Worm (Caenorhabditis elegans) whole organism, L1 larva: ENCODE results near the gene srh-135.

Experiments
- F16B12.6 ChIP-seq: fragments of 150-350 bp; optimal IDR thresholded peaks from 2 replicates; lab custom pipeline; 2014; ENCODE audit warnings: missing biosample characterization, missing genetic modification characterization
- Y116A8C.19 ChIP-seq: sonication (generic microtip); optimal IDR thresholded peaks from 2 replicates; lab custom pipeline; 2016; ENCODE audit warnings: missing compliant biosample characterization, missing genetic modification characterization, borderline replicate concordance
- aha-1 ChIP-seq: fragments of 150-350 bp; optimal IDR thresholded peaks from 2 replicates; lab custom pipeline; 2014; ENCODE audit warnings: missing biosample characterization, missing genetic modification characterization
- aly-2 ChIP-seq: fragments of 150-350 bp; optimal IDR thresholded peaks from 2 replicates; lab custom pipeline; 2014; ENCODE audit warnings: missing biosample characterization, missing genetic modification characterization
- blmp-1 ChIP-seq: fragments of 150-350 bp; optimal IDR thresholded peaks from 2 replicates; lab custom pipeline; 2014; ENCODE audit warnings: missing biosample characterization, missing genetic modification characterization
- ceh-82 ChIP-seq, 3 experiments: fragments of 150-350 bp in 1 of 3; sonication (generic microtip) in 2 of 3; optimal IDR thresholded peaks; 2 replicates each; lab custom pipeline; 2014 to 2017; ENCODE audit warnings: missing biosample characterization in 3 of 3, missing genetic modification characterization in 3 of 3
- ceh-90 ChIP-seq: sonication (generic microtip); optimal IDR thresholded peaks from 2 replicates; lab custom pipeline; 2016; ENCODE audit warnings: missing genetic modification characterization, missing compliant biosample characterization
- dsc-1 ChIP-seq: sonication (generic microtip); optimal IDR thresholded peaks from 2 replicates; lab custom pipeline; 2016; ENCODE audit warnings: mild to moderate bottlenecking, missing genetic modification characterization, missing compliant biosample characterization
- egl-13 ChIP-seq: sonication (generic microtip); optimal IDR thresholded peaks from 2 replicates; lab custom pipeline; 2016; ENCODE audit warnings: missing genotype, missing genetic modification reagents, missing genetic modification characterization, missing compliant biosample characterization
- egl-27 ChIP-seq, 2 experiments: fragments of 150-350 bp in 1 of 2; sonication (generic microtip); optimal IDR thresholded peaks; 3 replicates each; lab custom pipeline; 2017 to 2018; ENCODE audit warnings: missing biosample characterization in 2 of 2, missing genetic modification characterization in 2 of 2, missing genetic modification reagents in 2 of 2
- elt-2 ChIP-seq: sonication (generic microtip); optimal IDR thresholded peaks from 2 replicates; lab custom pipeline; 2016; ENCODE audit warnings: missing genetic modification characterization, mild to moderate bottlenecking, inconsistent platforms, missing compliant biosample characterization, missing genetic modification reagents
- ets-5 ChIP-seq: fragments of 200-800 bp; sonication (Bioruptor generic); IDR thresholded peaks from 2 replicates; pipeline ENCODE4 v1.3.6; 2022; ENCODE audit warnings: missing genetic modification characterization, missing compliant biosample characterization
- fkh-4 ChIP-seq: sonication (generic microtip); optimal IDR thresholded peaks from 2 replicates; lab custom pipeline; 2016; ENCODE audit warnings: missing compliant biosample characterization, missing genetic modification characterization, borderline replicate concordance
- fkh-8 ChIP-seq: sonication (generic microtip); optimal IDR thresholded peaks from 2 replicates; lab custom pipeline; 2016; ENCODE audit warnings: mild to moderate bottlenecking, missing genetic modification characterization, missing compliant biosample characterization
- fos-1 ChIP-seq: fragments of 150-350 bp; optimal IDR thresholded peaks from 2 replicates; lab custom pipeline; 2014; ENCODE audit warnings: missing biosample characterization, missing genetic modification characterization
- grh-1 ChIP-seq: fragments of 200-800 bp; sonication (Bioruptor generic); IDR thresholded peaks from 2 replicates; pipeline ENCODE4 v1.3.6; 2022; ENCODE audit warnings: missing genetic modification reagents, missing genetic modification characterization, missing compliant biosample characterization
- hlh-17 ChIP-seq: fragments of 200-800 bp; sonication (Bioruptor generic); optimal IDR thresholded peaks from 2 replicates; lab custom pipeline; 2018; ENCODE audit warnings: missing genetic modification characterization, mild to moderate bottlenecking, missing compliant biosample characterization, moderate library complexity, borderline replicate concordance
- hlh-4 ChIP-seq: sonication (generic microtip); optimal IDR thresholded peaks from 2 replicates; lab custom pipeline; 2016; ENCODE audit warnings: mild to moderate bottlenecking, missing genetic modification characterization, missing compliant biosample characterization
- jun-1 ChIP-seq: fragments of 150-350 bp; optimal IDR thresholded peaks from 2 replicates; lab custom pipeline; 2014; ENCODE audit warnings: missing biosample characterization, missing genetic modification reagents, missing genetic modification characterization
- lin-14 ChIP-seq: fragments of 200-800 bp; sonication (Bioruptor generic); optimal IDR thresholded peaks from 2 replicates; lab custom pipeline; 2018; ENCODE audit warnings: mild to moderate bottlenecking, missing genetic modification characterization, moderate library complexity, missing compliant biosample characterization
- lin-15B ChIP-seq: fragments of 150-350 bp; sonication (generic microtip); optimal IDR thresholded peaks from 3 replicates; lab custom pipeline; 2014; ENCODE audit warnings: missing biosample characterization, missing genetic modification characterization
- lin-39 ChIP-seq: fragments of 150-350 bp; optimal IDR thresholded peaks from 2 replicates; lab custom pipeline; 2014; ENCODE audit warnings: missing biosample characterization, missing genetic modification reagents, missing genetic modification characterization
- lsy-2 ChIP-seq, 2 experiments: fragments of 150-350 bp; optimal IDR thresholded peaks; 2 replicates each; lab custom pipeline; 2014; ENCODE audit warnings: missing biosample characterization in 2 of 2, missing genetic modification characterization in 2 of 2
- mab-9 ChIP-seq: fragments of 200-800 bp; sonication (Bioruptor generic); IDR thresholded peaks from 2 replicates; pipeline ENCODE4 v1.3.6; 2022; ENCODE audit warnings: missing genetic modification reagents, missing genetic modification characterization, missing compliant biosample characterization
- mdl-1 ChIP-seq, 2 experiments: fragments of 150-350 bp; optimal IDR thresholded peaks; 2 replicates each; lab custom pipeline; 2014 to 2017; ENCODE audit warnings: missing biosample characterization in 2 of 2, missing genetic modification characterization in 2 of 2, inconsistent platforms in 1 of 2
- mep-1 ChIP-seq: fragments of 150-350 bp; optimal IDR thresholded peaks from 2 replicates; lab custom pipeline; 2014; ENCODE audit warnings: missing biosample characterization, missing genetic modification characterization
- nhr-11 ChIP-seq: fragments of 150-350 bp; optimal IDR thresholded peaks from 2 replicates; lab custom pipeline; 2014; ENCODE audit warnings: missing biosample characterization, missing genetic modification characterization
- nhr-12 ChIP-seq: sonication (generic microtip); optimal IDR thresholded peaks from 2 replicates; lab custom pipeline; 2017; ENCODE audit warnings: missing biosample characterization, missing genetic modification characterization
- nhr-19 ChIP-seq: fragments of 200-800 bp; sonication (Bioruptor generic); conservative IDR thresholded peaks from 2 replicates; pipeline ENCODE4 v1.3.6; 2022; ENCODE audit warnings: missing genetic modification characterization, missing compliant biosample characterization
- nhr-20 ChIP-seq: sonication (generic microtip); optimal IDR thresholded peaks from 2 replicates; lab custom pipeline; 2016; ENCODE audit warnings: mild to moderate bottlenecking, missing genetic modification characterization, missing compliant biosample characterization
- nhr-237 ChIP-seq: fragments of 150-350 bp; optimal IDR thresholded peaks from 2 replicates; lab custom pipeline; 2014; ENCODE audit warnings: missing biosample characterization, missing genetic modification characterization
- nhr-47 ChIP-seq: sonication (generic microtip); optimal IDR thresholded peaks from 2 replicates; lab custom pipeline; 2016; ENCODE audit warnings: mild to moderate bottlenecking, missing genetic modification characterization, moderate library complexity, missing compliant biosample characterization
- nhr-71 ChIP-seq: sonication (generic microtip); optimal IDR thresholded peaks from 2 replicates; lab custom pipeline; 2016; ENCODE audit warnings: mild to moderate bottlenecking, missing genetic modification characterization, moderate library complexity, missing compliant biosample characterization
- nhr-77 ChIP-seq: fragments of 150-350 bp; optimal IDR thresholded peaks from 2 replicates; lab custom pipeline; 2014; ENCODE audit warnings: missing biosample characterization, missing genetic modification characterization
- nhr-84 ChIP-seq: sonication (generic microtip); optimal IDR thresholded peaks from 2 replicates; lab custom pipeline; 2017; ENCODE audit warnings: missing biosample characterization, missing genetic modification characterization
- nhr-85 ChIP-seq: sonication (generic microtip); peaks from one replicate; lab custom pipeline; 2016; ENCODE audit warnings: missing genetic modification characterization, inconsistent platforms, missing compliant biosample characterization
- pag-3 ChIP-seq: sonication (generic microtip); optimal IDR thresholded peaks from 2 replicates; lab custom pipeline; 2017; ENCODE audit warnings: missing genetic modification characterization, mild to moderate bottlenecking, missing compliant biosample characterization, antibody characterized with exemption, borderline replicate concordance; ENCODE audit not compliant: insufficient read depth
- pax-3 ChIP-seq: fragments of 200-800 bp; sonication (Bioruptor generic); optimal IDR thresholded peaks from 2 replicates; lab custom pipeline; 2018; ENCODE audit warnings: mild to moderate bottlenecking, missing genetic modification characterization, moderate library complexity, missing compliant biosample characterization
- skn-1 ChIP-seq: fragments of 150-350 bp; optimal IDR thresholded peaks from 2 replicates; lab custom pipeline; 2014; ENCODE audit warnings: missing biosample characterization, missing genetic modification characterization
- snpc-4 ChIP-seq: fragments of 150-350 bp; optimal IDR thresholded peaks from 2 replicates; lab custom pipeline; 2014; ENCODE audit warnings: missing biosample characterization, missing genetic modification characterization
- sptf-1 ChIP-seq: fragments of 150-350 bp; optimal IDR thresholded peaks from 2 replicates; lab custom pipeline; 2014; ENCODE audit warnings: missing biosample characterization, missing genetic modification characterization
- swsn-7 ChIP-seq: sonication (generic microtip); optimal IDR thresholded peaks from 2 replicates; lab custom pipeline; 2016; ENCODE audit warnings: missing genetic modification characterization, missing compliant biosample characterization
- tbx-2 ChIP-seq: sonication (generic microtip); optimal IDR thresholded peaks from 2 replicates; lab custom pipeline; 2016; ENCODE audit warnings: missing genetic modification characterization, missing compliant biosample characterization
- unc-130 ChIP-seq: fragments of 150-350 bp; optimal IDR thresholded peaks from 2 replicates; lab custom pipeline; 2017; ENCODE audit warnings: missing biosample characterization, missing genetic modification characterization, inconsistent platforms
- vab-15 ChIP-seq: sonication (generic microtip); optimal IDR thresholded peaks from 2 replicates; lab custom pipeline; 2017; ENCODE audit warnings: missing genotype, mild to moderate bottlenecking, missing genetic modification characterization, missing compliant biosample characterization
- xbp-1 ChIP-seq: sonication (generic microtip); optimal IDR thresholded peaks from 2 replicates; lab custom pipeline; 2016; ENCODE audit warnings: missing genetic modification characterization, missing compliant biosample characterization
- zip-4 ChIP-seq: fragments of 200-800 bp; sonication (Bioruptor generic); optimal IDR thresholded peaks from 2 replicates; lab custom pipeline; 2018; ENCODE audit warnings: mild to moderate bottlenecking, missing genetic modification characterization, moderate library complexity, missing compliant biosample characterization

Gene srh-135

DNA sequence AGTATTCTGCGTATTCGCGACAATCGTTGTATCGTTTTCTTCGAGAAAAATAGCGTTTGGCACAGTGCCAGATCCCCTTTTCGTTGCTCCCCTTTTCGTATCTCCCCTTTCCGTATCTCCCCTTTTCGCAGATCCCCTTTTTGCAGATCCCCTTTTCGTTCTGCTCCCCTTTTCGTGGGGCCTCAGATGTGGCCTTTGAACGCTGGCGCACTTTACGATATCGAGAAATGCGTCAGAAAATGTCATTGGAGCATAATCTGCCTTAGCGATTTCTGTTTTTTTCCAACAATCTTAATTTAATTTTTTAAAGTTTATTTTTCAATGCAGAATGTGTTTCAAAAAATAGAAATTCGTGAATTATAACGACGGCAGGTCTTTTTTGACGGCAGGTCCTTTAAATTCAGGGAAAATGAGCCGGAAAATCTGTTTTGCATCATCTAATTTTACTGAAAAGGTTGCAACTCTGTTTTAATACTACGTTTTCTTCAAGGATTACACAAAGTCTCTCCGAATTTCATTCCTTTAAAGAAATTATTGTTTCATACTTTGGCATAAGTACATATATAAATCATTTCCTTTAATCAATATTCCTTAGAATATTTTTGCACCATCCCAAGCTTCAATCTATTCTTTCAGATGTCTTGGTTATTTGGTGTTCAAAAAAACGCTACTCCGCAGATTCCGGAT lies 21.6 kb upstream of the srh-135 start, which contains the start of gene atad-3 (continued):
- peak; percentile 88 for TF ChIP-seq xbp-1 (tag; lab: Kevin White, UChicago)
- peak; percentile 50 for TF ChIP-seq fkh-4
- peak; percentile 58 for TF ChIP-seq zip-4 (GFP tag; lab: Kevin White, UChicago)
- no peak for TF ChIP-seq nhr-12 (tag; lab: Kevin White, UChicago)
- peak; percentile 95 for TF ChIP-seq nhr-19 (GFP tag; lab: Robert Waterston, UW)
- TF ChIP-seq fos-1 (tag; lab: Kevin White, UChicago): peak; percentile 69
- TF ChIP-seq elt-2 (tag; lab: Kevin White, UChicago): peak; percentile 29
- TF ChIP-seq pax-3 (tag; lab: Kevin White, UChicago): peak; percentile 83
- TF ChIP-seq nhr-85 (tag; lab: Kevin White, UChicago): peak; percentile 87
- peak; percentile 83 for TF ChIP-seq dsc-1 (tag; lab: Kevin White, UChicago)
- no peak for TF ChIP-seq hlh-17 (GFP tag; lab: Kevin White, UChicago)
- peak; percentile 77 for TF ChIP-seq vab-15
- peak; percentile 85 for TF ChIP-seq grh-1 (GFP tag; lab: Robert Waterston, UW)
- TF ChIP-seq skn-1 (tag; lab: Kevin White, UChicago): peak; percentile 81
- TF ChIP-seq egl-13 (tag; lab: Kevin White, UChicago): peak; percentile 83
- no peak for TF ChIP-seq pag-3 (tag; lab: Kevin White, UChicago)
- TF ChIP-seq lin-15B (tag; lab: Kevin White, UChicago): peak; percentile 85
- TF ChIP-seq nhr-77 (tag; lab: Kevin White, UChicago): peak; percentile 83
- TF ChIP-seq nhr-11 (tag; lab: Kevin White, UChicago): peak; percentile 84
- peak; percentile 57 for TF ChIP-seq aha-1 (tag; lab: Kevin White, UChicago)
- peak; percentile 93 for TF ChIP-seq lin-14 (GFP tag; lab: Kevin White, UChicago)
- peak; percentile 92 for TF ChIP-seq nhr-20 (tag; lab: Kevin White, UChicago)
- peak; percentile 93 for TF ChIP-seq nhr-47
- peak; percentile 67 for TF ChIP-seq F16B12.6 (tag; lab: Kevin White, UChicago)
- peak; percentile 91 for TF ChIP-seq tbx-2 (tag; lab: Kevin White, UChicago)
- TF ChIP-seq swsn-7 (tag; lab: Kevin White, UChicago): peak; percentile 88
- TF ChIP-seq mab-9 (GFP tag; lab: Robert Waterston, UW): peak; percentile 95
- peak; percentile 95 for TF ChIP-seq nhr-71 (tag; lab: Kevin White, UChicago)
- TF ChIP-seq nhr-84 (tag; lab: Kevin White, UChicago): no peak
- TF ChIP-seq ceh-90: no peak
- peak; percentile 49 for TF ChIP-seq blmp-1 (tag; lab: Kevin White, UChicago)
- no peak for TF ChIP-seq ets-5 (GFP tag; lab: Robert Waterston, UW)
- TF ChIP-seq lsy-2 (tag; optimal IDR thresholded peaks at IDR 0.05; lab: Kevin White, UChicago): peak; percentile 89 to 90
- no peak for TF ChIP-seq egl-27 (tag; optimal IDR thresholded peaks at IDR 0.05; lab: Kevin White, UChicago)
- TF ChIP-seq aly-2: peak; percentile 76
- peak in 1 of 2 experiments; percentile 75 for TF ChIP-seq mdl-1 (tag; optimal IDR thresholded peaks at IDR 0.05; lab: Kevin White, UChicago)
- TF ChIP-seq ceh-82 (tag; optimal IDR thresholded peaks at IDR 0.05; lab: Kevin White, UChicago): peak; percentile 87 to 95 (median 90)
- TF ChIP-seq lin-39: peak; percentile 44
- TF ChIP-seq Y116A8C.19 (tag; lab: Kevin White, UChicago): no peak
- TF ChIP-seq jun-1 (tag; lab: Kevin White, UChicago): peak; percentile 65
- TF ChIP-seq snpc-4 (tag; lab: Kevin White, UChicago): peak; percentile 67
- peak; percentile 93 for TF ChIP-seq fkh-8
- TF ChIP-seq nhr-237 (tag; lab: Kevin White, UChicago): peak; percentile 70
- TF ChIP-seq hlh-4 (tag; lab: Kevin White, UChicago): no peak
- TF ChIP-seq sptf-1 (tag; lab: Kevin White, UChicago): no peak
- peak; percentile 27 for TF ChIP-seq unc-130 (tag; lab: Kevin White, UChicago)
- peak; percentile 88 for TF ChIP-seq mep-1 (tag; lab: Kevin White, UChicago)
